Worm (Caenorhabditis elegans) whole organism, late embryonic: ENCODE results near the gene wrt-6.

Experiments used
- ceh-9 ChIP-seq: sonication (generic microtip); optimal IDR thresholded peaks from 2 replicates; lab custom pipeline; 2016; ENCODE audit warnings: mild to moderate bottlenecking, missing genetic modification characterization, inconsistent platforms, missing compliant biosample characterization
- dve-1 ChIP-seq: sonication (generic microtip); optimal IDR thresholded peaks from 2 replicates; lab custom pipeline; 2017; ENCODE audit warnings: antibody characterized with exemption, mild to moderate bottlenecking, missing genetic modification characterization, missing compliant biosample characterization
- ets-4 ChIP-seq: sonication (generic microtip); optimal IDR thresholded peaks from 2 replicates; lab custom pipeline; 2016; ENCODE audit warnings: missing genetic modification characterization, missing compliant biosample characterization
- fkh-10 ChIP-seq: fragments of 150-350 bp; optimal IDR thresholded peaks from 2 replicates; lab custom pipeline; 2014; ENCODE audit warnings: missing biosample characterization, missing genetic modification reagents, missing genetic modification characterization
- nfya-1 ChIP-seq: sonication (generic microtip); optimal IDR thresholded peaks from 2 replicates; lab custom pipeline; 2017; ENCODE audit warnings: missing genetic modification characterization, mild to moderate bottlenecking, missing compliant biosample characterization, antibody characterized with exemption, moderate library complexity
- pag-3 ChIP-seq: sonication (generic microtip); optimal IDR thresholded peaks from 2 replicates; lab custom pipeline; 2016; ENCODE audit warnings: missing compliant biosample characterization, missing genetic modification characterization, borderline replicate concordance
- pha-4 ChIP-seq: fragments of 150-350 bp; optimal IDR thresholded peaks from 2 replicates; lab custom pipeline; 2018; ENCODE audit warnings: missing biosample characterization, missing genetic modification reagents, missing genetic modification characterization
- rnt-1 ChIP-seq: sonication (generic microtip); optimal IDR thresholded peaks from 2 replicates; lab custom pipeline; 2016; ENCODE audit warnings: missing genetic modification characterization, missing compliant biosample characterization
- sox-2 ChIP-seq: fragments of 200-800 bp; sonication (Bioruptor generic); IDR thresholded peaks from 2 replicates; pipeline ENCODE4 v1.3.6; 2022; ENCODE audit warnings: missing genetic modification reagents, missing genetic modification characterization, missing compliant biosample characterization
- ztf-16 ChIP-seq: sonication (generic microtip); optimal IDR thresholded peaks from 2 replicates; lab custom pipeline; 2017; ENCODE audit warnings: missing genetic modification characterization, missing compliant biosample characterization

DNA sequence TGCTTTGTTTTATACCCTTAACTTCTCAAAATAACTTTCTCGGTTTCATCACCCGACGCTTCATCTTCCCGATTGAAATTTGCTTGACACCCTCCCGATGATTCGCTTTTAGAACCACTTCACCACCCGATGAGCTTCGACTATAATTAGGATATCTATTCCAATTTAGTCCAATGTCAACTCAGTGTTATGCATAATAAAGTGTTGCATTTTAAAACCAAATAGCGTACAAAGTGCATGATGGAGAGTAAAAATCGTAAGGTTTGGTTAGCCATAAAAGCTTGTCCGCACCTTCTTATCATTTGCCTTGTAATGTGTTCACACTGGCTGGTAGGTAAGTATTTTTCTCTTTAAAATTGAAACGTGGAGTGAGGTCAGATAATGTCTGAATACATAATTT lies 18.9 kb downstream of the wrt-6 start, which contains the start of gene C12D12.1:
- TF ChIP-seq pag-3 (tag; lab: Kevin White, UChicago) = no peak
- TF ChIP-seq dve-1 = no peak
- no peak for TF ChIP-seq ceh-9 (tag; lab: Kevin White, UChicago)
- TF ChIP-seq fkh-10 (GFP tag; lab: Kevin White, UChicago) = no peak
- TF ChIP-seq ztf-16 (tag; lab: Kevin White, UChicago) = no peak
- no peak for TF ChIP-seq rnt-1
- no peak for TF ChIP-seq nfya-1 (tag; lab: Kevin White, UChicago)
- TF ChIP-seq pha-4 (tag; lab: Kevin White, UChicago) = no peak
- TF ChIP-seq ets-4 (tag; lab: Kevin White, UChicago) = no peak
- TF ChIP-seq sox-2 (GFP tag; lab: Robert Waterston, UW) = no peak
